Fruit fly (Drosophila melanogaster) ovary, adult (tissue): ENCODE measurements around the gene Smr.

Experiments
- CG17801 ChIP-seq: fragments of 200-800 bp; optimal IDR thresholded peaks from 2 replicates; lab custom pipeline; 2019; ENCODE audit warnings: missing biosample characterization, mild to moderate bottlenecking, missing genetic modification characterization, moderate library complexity; ENCODE audit not compliant: partially characterized antibody

Smr gene

DNA sequence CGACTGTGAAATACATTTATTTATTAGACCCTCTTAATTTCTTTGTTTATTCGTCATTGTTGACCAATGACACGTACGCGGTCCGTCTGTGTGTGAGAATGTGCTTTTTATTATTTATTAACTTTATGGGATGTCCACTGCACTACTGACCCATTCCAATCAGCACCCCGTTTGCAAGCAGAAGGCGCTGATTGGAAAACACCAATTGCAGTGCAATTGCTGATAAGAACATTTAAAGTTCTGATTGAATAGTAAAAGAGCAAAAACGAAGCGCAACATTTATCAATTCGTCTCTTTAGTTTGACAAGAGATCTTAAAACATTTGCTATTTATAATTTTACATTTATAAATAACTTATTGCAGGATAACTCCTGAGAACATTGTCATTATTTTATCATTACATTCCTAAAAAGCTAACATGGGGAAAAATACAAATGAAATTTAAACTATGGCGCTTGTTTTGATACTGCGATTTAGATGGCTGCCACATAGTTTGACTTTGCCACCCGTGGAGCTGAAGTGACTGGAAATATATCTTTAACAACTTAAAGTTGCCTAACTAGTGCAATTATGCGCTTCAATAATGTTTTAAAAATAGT lies 83.9 kb downstream of the Smr start:
- peak; percentile 38 for TF ChIP-seq CG17801 (GFP tag; lab: Kevin White, UChicago)

DNA sequence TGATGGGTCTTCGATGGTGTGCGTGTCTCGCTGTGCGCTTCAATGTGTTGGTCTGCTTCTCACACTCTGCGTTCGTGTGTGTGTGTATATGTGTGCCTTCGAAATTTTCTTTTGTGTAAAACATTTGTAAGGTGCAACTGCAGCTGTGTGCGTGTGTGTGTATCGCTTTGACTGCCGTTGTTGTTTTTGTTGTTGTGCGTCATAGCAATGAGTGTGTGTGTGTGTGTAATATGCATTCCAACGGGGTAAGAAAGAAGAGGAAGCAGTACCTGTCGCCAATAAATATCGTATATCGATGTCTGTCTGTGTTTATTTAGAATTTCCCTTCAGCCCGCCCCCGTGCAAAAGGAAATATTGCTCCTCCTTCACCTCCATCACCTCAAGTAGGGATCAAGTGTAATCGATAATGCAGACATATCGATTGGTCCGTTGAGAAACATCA lies 88.1 kb downstream of the Smr start:
- peak; percentile 62 for TF ChIP-seq CG17801 (GFP tag; lab: Kevin White, UChicago)

DNA sequence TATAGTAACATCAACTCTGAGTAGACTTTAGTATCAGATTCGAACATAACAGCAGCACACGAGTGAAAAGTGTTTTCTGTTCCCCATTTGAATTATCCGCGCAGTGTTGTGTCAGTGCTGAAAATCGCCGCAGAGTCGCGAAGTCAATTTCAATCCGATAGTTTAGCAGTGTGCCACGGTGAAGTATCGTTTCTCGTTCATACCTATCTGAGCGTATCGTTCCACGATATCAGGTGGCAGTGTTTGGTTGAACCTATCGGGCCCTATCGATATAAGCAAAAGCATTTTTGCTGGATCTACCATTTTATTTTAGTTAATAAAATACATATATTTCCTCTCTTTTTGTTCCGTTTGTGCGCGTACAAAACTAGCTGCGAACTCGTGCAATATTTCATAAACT lies 88.8 kb downstream of the Smr start, which contains the start of gene CkIalpha:
Gene CkIalpha (plus strand): TSS at position 53 of the 400 bp plus-strand sequence.
- peak; percentile 45 for TF ChIP-seq CG17801 (GFP tag; lab: Kevin White, UChicago)

DNA sequence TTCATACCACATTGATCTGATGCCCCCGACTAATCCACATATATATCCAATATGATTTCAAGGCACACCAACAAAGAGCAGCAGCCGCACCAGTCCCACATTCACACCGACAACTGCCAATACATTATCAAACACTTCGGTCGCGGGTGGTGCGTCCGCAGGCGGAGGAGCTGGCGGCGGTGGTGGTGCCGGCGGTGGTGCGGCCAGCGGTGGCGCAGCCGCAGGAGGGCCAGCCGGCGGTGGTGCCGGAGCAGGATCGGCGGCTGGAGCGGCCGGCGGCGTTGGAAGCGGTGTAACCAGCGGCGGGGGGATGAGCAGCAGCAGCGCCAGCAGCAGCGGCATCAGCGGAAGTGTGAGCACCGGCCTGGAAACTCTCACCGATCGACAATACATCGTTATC lies 90.8 kb downstream of the Smr start:
- TF ChIP-seq CG17801 (GFP tag; lab: Kevin White, UChicago) = no peak

DNA sequence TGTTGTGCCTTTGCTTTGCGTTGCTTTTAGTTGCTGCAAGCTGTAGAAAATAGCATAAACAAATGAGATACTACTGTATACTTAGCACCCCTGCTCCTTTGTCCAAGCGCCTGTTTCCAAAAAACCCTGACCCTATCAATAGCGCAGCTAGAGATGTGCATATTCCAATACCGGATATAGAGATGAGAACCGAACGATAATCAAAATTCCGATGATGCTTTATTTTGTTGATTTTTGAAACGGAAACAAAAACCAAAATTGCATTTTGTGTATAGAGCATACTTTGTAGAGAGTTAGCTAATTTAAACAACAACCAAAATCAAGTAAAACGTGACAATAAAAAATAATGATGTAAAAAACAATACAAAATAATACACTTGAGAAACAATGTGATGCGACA lies 97.1 kb downstream of the Smr start:
- TF ChIP-seq CG17801 (GFP tag; lab: Kevin White, UChicago) = no peak
